Worm (Caenorhabditis elegans) whole organism, L4 larva: Measurements from ENCODE around the gene ugt-47.

ENCODE experiments used
- F26F4.8 ChIP-seq: fragments of 200-800 bp; sonication (Bioruptor generic); conservative IDR thresholded peaks from 2 replicates; pipeline ENCODE4 v1.3.6; 2022; ENCODE audit warnings: missing genetic modification characterization, missing compliant biosample characterization
- Y105C5A.15 ChIP-seq: fragments of 200-800 bp; sonication (Bioruptor generic); IDR thresholded peaks from 2 replicates; pipeline ENCODE4 v1.3.6; 2022; ENCODE audit warnings: missing genetic modification characterization, missing compliant biosample characterization
- Y75B8A.6 ChIP-seq: fragments of 200-800 bp; sonication (Bioruptor generic); IDR thresholded peaks from 2 replicates; pipeline ENCODE4 v1.3.6; 2022; ENCODE audit warnings: missing genetic modification reagents, missing genetic modification characterization, missing compliant biosample characterization
- ZK337.2 ChIP-seq: fragments of 200-800 bp; sonication (Bioruptor generic); IDR thresholded peaks from 2 replicates; pipeline ENCODE4 v1.3.6; 2022; ENCODE audit warnings: missing genetic modification reagents, missing genetic modification characterization, missing compliant biosample characterization
- aha-1 ChIP-seq: fragments of 150-350 bp; peaks from one replicate; lab custom pipeline; 2014; ENCODE audit warnings: missing biosample characterization, missing genetic modification characterization
- arid-1 ChIP-seq: fragments of 200-800 bp; sonication (Bioruptor generic); conservative IDR thresholded peaks from 2 replicates; pipeline ENCODE4 v1.3.6; 2022; ENCODE audit warnings: missing genetic modification reagents, missing genetic modification characterization, missing compliant biosample characterization
- ceh-44 ChIP-seq: fragments of 200-800 bp; sonication (Bioruptor generic); IDR thresholded peaks from 2 replicates; pipeline ENCODE4 v1.3.6; 2022; ENCODE audit warnings: missing genetic modification reagents, missing genetic modification characterization, missing compliant biosample characterization
- ces-1 ChIP-seq: fragments of 150-350 bp; sonication (generic microtip); optimal IDR thresholded peaks from 4 replicates; lab custom pipeline; 2014; ENCODE audit warnings: missing biosample characterization, missing genetic modification reagents, missing genetic modification characterization
- daf-16 ChIP-seq, 3 experiments: sonication (generic microtip); optimal IDR thresholded peaks; 2 replicates each; lab custom pipeline; 2016 to 2017; ENCODE audit warnings: missing genetic modification characterization in 3 of 3, missing genetic modification reagents in 3 of 3, mild to moderate bottlenecking in 2 of 3, missing compliant biosample characterization in 2 of 3, missing biosample characterization in 1 of 3, moderate library complexity in 1 of 3
- egl-43 ChIP-seq: fragments of 200-800 bp; sonication (Bioruptor generic); IDR thresholded peaks from 2 replicates; pipeline ENCODE4 v1.3.6; 2022; ENCODE audit warnings: missing genetic modification reagents, missing genetic modification characterization, missing compliant biosample characterization
- fos-1 ChIP-seq: fragments of 150-350 bp; optimal IDR thresholded peaks from 2 replicates; lab custom pipeline; 2014; ENCODE audit warnings: missing biosample characterization, missing genetic modification characterization
- hmg-1.1 ChIP-seq: fragments of 200-800 bp; sonication (Bioruptor generic); IDR thresholded peaks from 2 replicates; pipeline ENCODE4 v1.3.6; 2022; ENCODE audit warnings: missing genetic modification reagents, missing genetic modification characterization, missing compliant biosample characterization
- jun-1 ChIP-seq: fragments of 150-350 bp; optimal IDR thresholded peaks from 2 replicates; lab custom pipeline; 2014; ENCODE audit warnings: missing biosample characterization, missing genetic modification reagents, missing genetic modification characterization
- lin-1 ChIP-seq: fragments of 200-800 bp; sonication (Bioruptor generic); IDR thresholded peaks from 2 replicates; pipeline ENCODE4 v1.3.6; 2022; ENCODE audit warnings: missing genetic modification reagents, missing genetic modification characterization, missing compliant biosample characterization
- lin-38 ChIP-seq: fragments of 200-800 bp; sonication (Bioruptor generic); IDR thresholded peaks from 2 replicates; pipeline ENCODE4 v1.3.6; 2022; ENCODE audit warnings: missing genetic modification reagents, missing genetic modification characterization, missing compliant biosample characterization
- lir-3 ChIP-seq: sonication (generic microtip); optimal IDR thresholded peaks from 2 replicates; lab custom pipeline; 2016; ENCODE audit warnings: mild to moderate bottlenecking, missing genetic modification characterization, missing compliant biosample characterization
- mdl-1 ChIP-seq, 2 experiments: fragments of 150-350 bp in 1 of 2; sonication (generic microtip) in 1 of 2; optimal IDR thresholded peaks; 2 replicates each; lab custom pipeline; 2014 to 2017; ENCODE audit warnings: missing biosample characterization in 2 of 2, missing genetic modification characterization in 2 of 2
- mxl-3 ChIP-seq: fragments of 200-800 bp; sonication (Bioruptor generic); optimal IDR thresholded peaks from 2 replicates; lab custom pipeline; 2018; ENCODE audit warnings: mild to moderate bottlenecking, missing genetic modification characterization, missing compliant biosample characterization
- nhr-102 ChIP-seq: sonication (generic microtip); optimal IDR thresholded peaks from 2 replicates; lab custom pipeline; 2016; ENCODE audit warnings: mild to moderate bottlenecking, missing genetic modification characterization, moderate library complexity, missing compliant biosample characterization
- nhr-28 ChIP-seq: fragments of 150-350 bp; optimal IDR thresholded peaks from 2 replicates; lab custom pipeline; 2014; ENCODE audit warnings: missing biosample characterization, missing genetic modification characterization
- nhr-48 ChIP-seq: sonication (generic microtip); optimal IDR thresholded peaks from 2 replicates; lab custom pipeline; 2016; ENCODE audit warnings: mild to moderate bottlenecking, missing genetic modification characterization, missing compliant biosample characterization
- nhr-6 ChIP-seq: fragments of 150-350 bp; optimal IDR thresholded peaks from 2 replicates; lab custom pipeline; 2014; ENCODE audit warnings: missing biosample characterization, missing genetic modification characterization
- saeg-2 ChIP-seq: fragments of 200-800 bp; sonication (Bioruptor generic); IDR thresholded peaks from 2 replicates; pipeline ENCODE4 v1.3.6; 2022; ENCODE audit warnings: missing genetic modification reagents, missing genetic modification characterization, missing compliant biosample characterization
- snpc-4 ChIP-seq: fragments of 150-350 bp; optimal IDR thresholded peaks from 2 replicates; lab custom pipeline; 2014; ENCODE audit warnings: missing biosample characterization, missing genetic modification characterization
- unc-62 ChIP-seq, 3 experiments: fragments of 150-350 bp in 1 of 3; sonication (generic microtip); optimal IDR thresholded peaks in 2 of 3; peaks in 1 of 3; 1 replicate in 1 of 3; 2 replicates in 2 of 3; lab custom pipeline; 2014 to 2017; ENCODE audit warnings: missing biosample characterization in 3 of 3, missing genetic modification characterization in 3 of 3, missing genetic modification reagents in 3 of 3, missing genotype in 1 of 3
- vab-7 ChIP-seq: fragments of 200-800 bp; sonication (Bioruptor generic); IDR thresholded peaks from 2 replicates; pipeline ENCODE4 v1.3.6; 2022; ENCODE audit warnings: missing genetic modification reagents, missing genetic modification characterization, missing compliant biosample characterization
- zip-11 ChIP-seq: fragments of 200-800 bp; sonication (Bioruptor generic); IDR thresholded peaks from 2 replicates; pipeline ENCODE4 v1.3.6; 2022; ENCODE audit warnings: missing genetic modification characterization, missing compliant biosample characterization

The ugt-47 gene

ce11 chrV:10073793-10074192, 24.6 kb downstream of the ugt-47 start, which contains the start of gene F57A8.6:
Gene F57A8.6 (minus strand): TSS chrV:10073893.
- TF ChIP-seq nhr-48 (no peak), ZK337.2 (no peak), daf-16 (GFP tag; optimal IDR thresholded peaks at IDR 0.05; lab: Kevin White, UChicago) (no peak), daf-16 (tag; optimal IDR thresholded peaks at IDR 0.05; lab: Kevin White, UChicago) (no peak), ceh-44 (GFP tag; lab: Robert Waterston, UW) (no peak), lir-3 (tag; lab: Kevin White, UChicago) (no peak), fos-1 (tag; lab: Kevin White, UChicago) (no peak), hmg-1.1 (no peak)

- peak in 1 of 2 experiments; percentile 91 for TF ChIP-seq unc-62 (GFP tag; optimal IDR thresholded peaks at IDR 0.05 in 1 of 2; lab: Kevin White, UChicago)
- no peak for TF ChIP-seq unc-62 (tag; optimal IDR thresholded peaks at IDR 0.05; lab: Kevin White, UChicago)
- no peak for TF ChIP-seq snpc-4
Observed at ce11 chrV:10072721-10073120, 25.7 kb downstream of the ugt-47 start.

DNA sequence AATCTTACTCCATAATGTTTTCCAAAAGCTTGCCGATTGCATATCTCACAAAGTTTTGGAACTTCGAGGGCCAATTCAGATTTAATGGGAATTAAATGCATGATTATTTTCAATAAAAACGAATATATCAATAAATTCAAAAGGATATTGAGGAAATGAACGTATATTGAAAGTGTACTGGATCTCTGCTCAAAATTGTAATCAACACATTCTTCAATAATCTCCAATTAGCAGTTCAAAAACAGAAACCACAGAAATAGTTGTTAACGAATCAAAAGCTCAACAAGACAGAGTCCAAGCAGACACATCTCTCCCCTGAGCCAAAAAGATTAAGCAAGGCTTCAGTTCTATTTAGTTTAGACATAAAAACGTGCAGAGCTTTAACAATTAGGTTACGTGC, 27.9 kb downstream of the ugt-47 start, which contains the start of gene nhr-192:
nhr-192 (minus strand) TSS at position 101 of the 400 bp plus-strand sequence.
- TF ChIP-seq unc-62 (GFP tag; optimal IDR thresholded peaks at IDR 0.05 in 1 of 2; lab: Kevin White, UChicago), result peak in 1 of 2 experiments; percentile 58
- TF ChIP-seq unc-62 (tag; optimal IDR thresholded peaks at IDR 0.05; lab: Kevin White, UChicago), result no peak
- TF ChIP-seq mdl-1 (tag; optimal IDR thresholded peaks at IDR 0.05; lab: Kevin White, UChicago), result no peak
- TF ChIP-seq, all 104 proteins: peak for 1

DNA sequence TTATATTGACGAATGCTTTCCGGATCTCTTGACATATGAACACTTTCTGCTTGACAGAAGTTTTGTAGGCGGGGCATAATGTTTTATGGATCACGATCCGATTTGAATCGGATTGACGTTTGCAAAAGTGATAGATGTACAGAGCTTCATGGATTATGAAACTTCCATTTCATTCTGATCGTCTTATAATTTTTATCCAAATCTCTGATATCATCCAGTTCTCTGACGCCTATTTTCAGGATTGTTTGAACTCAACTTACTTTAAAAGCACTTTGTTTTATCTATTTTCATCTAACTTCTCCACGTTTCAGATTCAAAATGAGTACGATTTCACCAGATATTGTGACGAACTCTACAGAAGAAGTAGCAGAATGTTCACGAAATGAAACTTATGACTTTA, 31.6 kb downstream of the ugt-47 start, which contains the start of gene npr-39:
npr-39 (plus strand) TSS at position 301 of the 400 bp plus-strand sequence.
- no peak for TF ChIP-seq F26F4.8
- no peak for TF ChIP-seq fos-1 (tag; lab: Kevin White, UChicago)
- TF ChIP-seq egl-43 (GFP tag; lab: Robert Waterston, UW), result no peak
- no peak for TF ChIP-seq vab-7

DNA sequence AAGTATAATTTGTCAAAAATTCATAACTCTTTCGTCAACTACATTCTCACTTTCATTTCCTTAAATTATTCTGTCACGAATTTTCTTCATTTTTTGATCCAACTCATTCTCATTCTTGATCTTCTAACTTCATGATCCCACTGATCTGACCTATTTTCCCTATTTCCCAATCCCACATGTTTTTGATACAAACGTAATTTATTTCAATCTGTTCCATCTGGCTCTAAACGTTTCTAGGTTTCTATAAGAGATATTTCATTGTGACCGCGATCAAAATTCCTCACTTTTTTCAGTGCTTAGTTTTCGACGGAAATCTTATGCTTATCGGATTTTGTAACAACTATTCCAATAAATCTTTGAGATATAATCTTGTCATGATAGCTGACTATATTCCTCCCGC, 32.7 kb downstream of the ugt-47 start:
- no peak for TF ChIP-seq nhr-28 (tag; lab: Kevin White, UChicago)
- no peak for TF ChIP-seq lin-1 (GFP tag; lab: Robert Waterston, UW)
- no peak for TF ChIP-seq mdl-1 (tag; optimal IDR thresholded peaks at IDR 0.05; lab: Kevin White, UChicago)
- TF ChIP-seq unc-62 (GFP tag; optimal IDR thresholded peaks at IDR 0.05 in 1 of 2; lab: Kevin White, UChicago), result peak in 1 of 2 experiments; percentile 4
- no peak for TF ChIP-seq unc-62 (tag; optimal IDR thresholded peaks at IDR 0.05; lab: Kevin White, UChicago)
- TF ChIP-seq Y75B8A.6 (GFP tag; lab: Robert Waterston, UW), result no peak
- no peak for TF ChIP-seq jun-1
- TF ChIP-seq zip-11 (GFP tag; lab: Robert Waterston, UW), result no peak

DNA sequence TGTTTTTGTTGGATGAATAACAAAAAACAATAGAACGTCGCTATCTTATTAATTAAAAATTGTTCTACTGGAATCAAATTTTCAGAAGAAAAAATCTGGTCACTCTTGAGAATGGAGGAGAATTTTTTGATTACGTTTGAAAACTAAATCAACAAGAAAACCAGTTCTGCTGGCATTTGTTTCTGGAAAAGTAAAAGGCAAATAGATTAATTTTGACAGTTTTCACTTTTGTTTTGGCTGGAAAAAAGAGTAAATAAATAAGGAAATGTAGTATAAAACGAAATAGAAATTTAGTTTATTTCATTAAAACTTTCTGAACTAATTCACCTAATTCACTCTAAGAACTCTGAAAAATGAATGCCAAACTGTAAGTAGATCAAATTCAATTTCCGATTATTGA, 34.2 kb downstream of the ugt-47 start, which contains the start of gene fipr-13:
fipr-13 (plus strand) TSS at position 301 of the 400 bp plus-strand sequence.
- TF ChIP-seq hmg-1.1 (no peak), nhr-6 (tag; lab: Kevin White, UChicago) (no peak), ces-1 (GFP tag; lab: Kevin White, UChicago) (no peak), mxl-3 (no peak), lin-38 (no peak), saeg-2 (no peak)
- TF ChIP-seq, all 104 proteins: peak for 0

DNA sequence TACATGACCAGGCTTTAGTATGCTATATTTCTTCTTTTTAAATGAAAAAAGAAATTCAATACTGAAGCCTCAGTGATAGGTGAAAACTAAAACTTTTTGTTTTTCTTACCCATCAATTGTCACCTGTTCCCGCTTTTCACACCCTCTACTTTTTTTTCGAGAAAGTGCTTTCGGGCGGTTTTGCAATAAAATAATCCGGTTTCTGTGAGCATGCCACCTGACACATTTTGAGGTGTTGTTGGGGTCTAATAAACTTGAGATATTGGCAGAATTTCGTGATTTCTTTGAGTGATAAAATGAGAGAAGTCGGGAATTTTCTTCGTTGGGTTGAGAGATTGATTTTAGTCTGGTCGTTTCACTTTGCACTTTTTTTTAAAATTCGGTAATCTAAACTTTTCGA, 38.4 kb downstream of the ugt-47 start:
- peak; percentile 2 for TF ChIP-seq aha-1 (tag; lab: Kevin White, UChicago)
- TF ChIP-seq nhr-102 (tag; lab: Kevin White, UChicago), result no peak
- peak in 1 of 2 experiments; percentile 52 for TF ChIP-seq daf-16 (GFP tag; optimal IDR thresholded peaks at IDR 0.05; lab: Kevin White, UChicago)
- TF ChIP-seq daf-16 (tag; optimal IDR thresholded peaks at IDR 0.05; lab: Kevin White, UChicago), result no peak
- no peak for TF ChIP-seq arid-1
- no peak for TF ChIP-seq Y105C5A.15 (GFP tag; lab: Robert Waterston, UW)
